Worm (Caenorhabditis elegans): ENCODE data around the gene str-187.

- TF ChIP-seq aly-2 (tag; optimal IDR thresholded peaks at IDR 0.05), result peak; percentile 87
- no peak for TF ChIP-seq eor-1 (tag; optimal IDR thresholded peaks at IDR 0.05)
- no peak for TF ChIP-seq ceh-82 (tag; optimal IDR thresholded peaks at IDR 0.05)
- TF ChIP-seq unc-39 (tag; optimal IDR thresholded peaks at IDR 0.05), result no peak
- TF ChIP-seq ztf-11 (tag; optimal IDR thresholded peaks at IDR 0.05), result no peak
- TF ChIP-seq nhr-77 (tag; optimal IDR thresholded peaks at IDR 0.05), result no peak
- TF ChIP-seq nfya-1 (tag; optimal IDR thresholded peaks at IDR 0.05; ENCODE audit: insufficient read depth), result peak; percentile 64
Measured at ce11 chrIV:17281060-17282021, 16.0 kb downstream of the str-187 start.

Measured in whole organism, L3 larva.